Fruit fly (Drosophila melanogaster) whole organism, prepupa: ENCODE measurements around the gene NimB5.

Experiments used
- Blimp-1 ChIP-seq: fragments of 200-800 bp; sonication (Bioruptor generic); optimal IDR thresholded peaks from 3 replicates; lab custom pipeline; 2017; ENCODE audit warnings: missing biosample characterization, missing genetic modification characterization, mild to moderate bottlenecking, moderate library complexity, missing genetic modification reagents
- CG10631 ChIP-seq: fragments of 200-800 bp; sonication (Bioruptor generic); optimal IDR thresholded peaks from 2 replicates; lab custom pipeline; 2016; ENCODE audit warnings: missing biosample characterization, missing genetic modification characterization
- CG10669 ChIP-seq: fragments of 200-800 bp; sonication (Bioruptor generic); optimal IDR thresholded peaks from 3 replicates; lab custom pipeline; 2018; ENCODE audit warnings: missing biosample characterization, mild to moderate bottlenecking, missing genetic modification characterization, moderate library complexity
- CG11902 ChIP-seq: fragments of 200-800 bp; sonication (Bioruptor generic); optimal IDR thresholded peaks from 3 replicates; lab custom pipeline; 2016; ENCODE audit warnings: missing biosample characterization, missing genetic modification characterization
- CG15336 ChIP-seq: fragments of 200-800 bp; sonication (Bioruptor generic); IDR thresholded peaks from 2 replicates; pipeline ENCODE4 v1.3.6; 2022; ENCODE audit warnings: missing biosample characterization, missing genetic modification characterization
- CG1621 ChIP-seq: fragments of 200-800 bp; sonication (Bioruptor generic); optimal IDR thresholded peaks from 3 replicates; lab custom pipeline; 2018; ENCODE audit warnings: missing biosample characterization, mild to moderate bottlenecking, missing genetic modification characterization
- CG16779 ChIP-seq: fragments of 200-800 bp; sonication (Bioruptor generic); optimal IDR thresholded peaks from 3 replicates; lab custom pipeline; 2017; ENCODE audit warnings: missing biosample characterization, mild to moderate bottlenecking, missing genetic modification characterization
- CG3032 ChIP-seq: fragments of 200-800 bp; optimal IDR thresholded peaks from 2 replicates; lab custom pipeline; 2019; ENCODE audit warnings: missing biosample characterization, mild to moderate bottlenecking, missing genetic modification characterization, moderate library complexity
- CG31627 ChIP-seq: fragments of 200-800 bp; sonication (Bioruptor generic); optimal IDR thresholded peaks from 3 replicates; lab custom pipeline; 2016; ENCODE audit warnings: missing biosample characterization, missing genetic modification characterization
- CG32006 ChIP-seq: fragments of 200-800 bp; sonication (Bioruptor generic); optimal IDR thresholded peaks from 3 replicates; lab custom pipeline; 2017; ENCODE audit warnings: missing biosample characterization, mild to moderate bottlenecking, missing genetic modification characterization
- CG34406 ChIP-seq: fragments of 200-800 bp; sonication (Bioruptor generic); optimal IDR thresholded peaks from 3 replicates; lab custom pipeline; 2016; ENCODE audit warnings: missing biosample characterization, missing genetic modification characterization
- CG3919 ChIP-seq: fragments of 200-800 bp; sonication (Bioruptor generic); optimal IDR thresholded peaks from 3 replicates; lab custom pipeline; 2016; ENCODE audit warnings: missing biosample characterization, missing genetic modification characterization
- CG4318 ChIP-seq: fragments of 200-800 bp; sonication (Bioruptor generic); optimal IDR thresholded peaks from 3 replicates; lab custom pipeline; 2017; ENCODE audit warnings: missing biosample characterization, mild to moderate bottlenecking, missing genetic modification characterization
- CG6163 ChIP-seq: fragments of 200-800 bp; sonication (Bioruptor generic); IDR thresholded peaks from 3 replicates; pipeline ENCODE4 v1.3.6; 2022; ENCODE audit warnings: missing biosample characterization, missing genetic modification characterization
- CG6276 ChIP-seq: fragments of 200-800 bp; sonication (Bioruptor generic); optimal IDR thresholded peaks from 2 replicates; lab custom pipeline; 2017; ENCODE audit warnings: missing biosample characterization, mild to moderate bottlenecking, missing genetic modification characterization
- CG6792 ChIP-seq: fragments of 200-800 bp; sonication (Bioruptor generic); optimal IDR thresholded peaks from 3 replicates; lab custom pipeline; 2016; ENCODE audit warnings: missing biosample characterization, missing genetic modification characterization
- CG7368 ChIP-seq: fragments of 200-800 bp; sonication (Bioruptor generic); optimal IDR thresholded peaks from 3 replicates; lab custom pipeline; 2016; ENCODE audit warnings: missing biosample characterization, missing genetic modification characterization
- CG8119 ChIP-seq: fragments of 200-800 bp; sonication (Bioruptor generic); IDR thresholded peaks from 3 replicates; pipeline ENCODE4 v1.3.6; 2022; ENCODE audit warnings: missing biosample characterization, missing genetic modification characterization
- CG8319 ChIP-seq: fragments of 200-800 bp; sonication (Bioruptor generic); optimal IDR thresholded peaks from 3 replicates; lab custom pipeline; 2016; ENCODE audit warnings: missing biosample characterization, missing genetic modification characterization
- CG8632 ChIP-seq: fragments of 200-800 bp; sonication (Bioruptor generic); optimal IDR thresholded peaks from 3 replicates; lab custom pipeline; 2016; ENCODE audit warnings: missing biosample characterization, missing genetic modification characterization
- CG9139 ChIP-seq: fragments of 200-800 bp; sonication (Bioruptor generic); optimal IDR thresholded peaks from 3 replicates; lab custom pipeline; 2017; ENCODE audit warnings: missing biosample characterization, mild to moderate bottlenecking, missing genetic modification characterization
- Eip78C ChIP-seq: fragments of 200-800 bp; sonication (Bioruptor generic); peaks from one replicate; lab custom pipeline; 2016; ENCODE audit warnings: missing biosample characterization, missing genetic modification characterization
- Eip93F ChIP-seq: fragments of 200-800 bp; sonication (Bioruptor generic); optimal IDR thresholded peaks from 2 replicates; lab custom pipeline; 2016; ENCODE audit warnings: missing biosample characterization, mild to moderate bottlenecking, missing genetic modification characterization
- Ets21C ChIP-seq: fragments of 200-800 bp; sonication (Bioruptor generic); optimal IDR thresholded peaks from 3 replicates; lab custom pipeline; 2016; ENCODE audit warnings: missing biosample characterization, missing genetic modification characterization
- Ets96B ChIP-seq: fragments of 200-800 bp; optimal IDR thresholded peaks from 2 replicates; lab custom pipeline; 2019; ENCODE audit warnings: missing biosample characterization, mild to moderate bottlenecking, missing genetic modification characterization, moderate library complexity
- Hr38 ChIP-seq: sonication (Bioruptor generic); optimal IDR thresholded peaks from 2 replicates; lab custom pipeline; 2016; ENCODE audit warnings: missing biosample characterization, missing genetic modification characterization
- Lpt ChIP-seq: fragments of 200-800 bp; sonication (Bioruptor generic); optimal IDR thresholded peaks from 3 replicates; lab custom pipeline; 2016; ENCODE audit warnings: missing biosample characterization, missing genetic modification characterization
- Met ChIP-seq: fragments of 200-800 bp; sonication (Bioruptor generic); optimal IDR thresholded peaks from 3 replicates; lab custom pipeline; 2016; ENCODE audit warnings: missing biosample characterization, missing genetic modification characterization
- OdsH ChIP-seq: fragments of 200-800 bp; sonication (Bioruptor generic); optimal IDR thresholded peaks from 3 replicates; lab custom pipeline; 2016; ENCODE audit warnings: missing biosample characterization, missing genetic modification characterization
- Smox ChIP-seq: fragments of 200-800 bp; sonication (Bioruptor generic); optimal IDR thresholded peaks from 3 replicates; lab custom pipeline; 2016; ENCODE audit warnings: missing biosample characterization, missing genetic modification characterization
- Sox102F ChIP-seq: fragments of 200-800 bp; sonication (Bioruptor generic); optimal IDR thresholded peaks from 2 replicates; lab custom pipeline; 2016; ENCODE audit warnings: missing biosample characterization, mild to moderate bottlenecking, missing genetic modification characterization
- Sox14 ChIP-seq: fragments of 200-800 bp; sonication (Bioruptor generic); optimal IDR thresholded peaks from 3 replicates; lab custom pipeline; 2016; ENCODE audit warnings: missing biosample characterization, missing genetic modification characterization
- Sox15 ChIP-seq: fragments of 200-800 bp; sonication (Bioruptor generic); optimal IDR thresholded peaks from 3 replicates; lab custom pipeline; 2016; ENCODE audit warnings: missing biosample characterization, missing genetic modification characterization
- achi ChIP-seq: fragments of 200-800 bp; sonication (Bioruptor generic); optimal IDR thresholded peaks from 3 replicates; lab custom pipeline; 2016; ENCODE audit warnings: missing biosample characterization, missing genetic modification characterization
- acj6 ChIP-seq: fragments of 200-800 bp; sonication (Bioruptor generic); optimal IDR thresholded peaks from 3 replicates; lab custom pipeline; 2016; ENCODE audit warnings: missing biosample characterization, missing genetic modification characterization
- eg ChIP-seq: fragments of 200-800 bp; sonication (Bioruptor generic); IDR thresholded peaks from 3 replicates; pipeline ENCODE4 v1.3.6; 2022; ENCODE audit warnings: missing biosample characterization, missing genetic modification characterization
- esn ChIP-seq: fragments of 200-800 bp; sonication (Bioruptor generic); optimal IDR thresholded peaks from 2 replicates; lab custom pipeline; 2016; ENCODE audit warnings: missing biosample characterization, mild to moderate bottlenecking, missing genetic modification characterization, moderate library complexity
- fd59A ChIP-seq: fragments of 200-800 bp; sonication (Bioruptor generic); optimal IDR thresholded peaks from 2 replicates; lab custom pipeline; 2017; ENCODE audit warnings: missing biosample characterization, mild to moderate bottlenecking, missing genetic modification characterization, missing genetic modification reagents
- fd85E ChIP-seq: fragments of 200-800 bp; sonication (Bioruptor generic); optimal IDR thresholded peaks from 3 replicates; lab custom pipeline; 2016; ENCODE audit warnings: missing biosample characterization, missing genetic modification characterization
- fkh ChIP-seq: fragments of 200-800 bp; sonication (Bioruptor generic); optimal IDR thresholded peaks from 3 replicates; lab custom pipeline; 2017; ENCODE audit warnings: missing biosample characterization, mild to moderate bottlenecking, missing genetic modification characterization, moderate library complexity
- salr ChIP-seq, 2 experiments: fragments of 200-800 bp; sonication (Bioruptor generic); optimal IDR thresholded peaks; 3 replicates each; lab custom pipeline; 2016 to 2018; ENCODE audit warnings: missing biosample characterization in 2 of 2, missing genetic modification characterization in 2 of 2, mild to moderate bottlenecking in 1 of 2
- spab ChIP-seq: fragments of 200-800 bp; sonication (Bioruptor generic); optimal IDR thresholded peaks from 2 replicates; lab custom pipeline; 2017; ENCODE audit warnings: missing biosample characterization, mild to moderate bottlenecking, missing genetic modification characterization, missing genetic modification reagents
- ss ChIP-seq, 2 experiments: fragments of 200-800 bp; sonication (Bioruptor generic); optimal IDR thresholded peaks; 2 replicates in 1 of 2; 3 replicates in 1 of 2; lab custom pipeline; 2017 to 2018; ENCODE audit warnings: mild to moderate bottlenecking in 2 of 2, missing biosample characterization in 2 of 2, missing genetic modification characterization in 2 of 2, moderate library complexity in 1 of 2
- svp ChIP-seq: fragments of 200-800 bp; sonication (Bioruptor generic); peaks from one replicate; lab custom pipeline; 2016; ENCODE audit warnings: missing biosample characterization, missing genetic modification characterization
- topi ChIP-seq: fragments of 200-800 bp; sonication (Bioruptor generic); optimal IDR thresholded peaks from 3 replicates; lab custom pipeline; 2016; ENCODE audit warnings: missing biosample characterization, missing genetic modification characterization
- vri ChIP-seq: fragments of 200-800 bp; sonication (Bioruptor generic); optimal IDR thresholded peaks from 3 replicates; lab custom pipeline; 2016; ENCODE audit warnings: missing biosample characterization, mild to moderate bottlenecking, missing genetic modification characterization

NimB5 gene

dm6 chr2L:14020108-14020507 lies 50.1 kb downstream of the NimB5 start, which contains the start of gene NimC3:
Gene NimC3 (minus strand): TSS chr2L:14020208.
- TF ChIP-seq CG3032 (tag; lab: Kevin White, UChicago) (peak; percentile 33), Ets96B (tag; lab: Kevin White, UChicago) (peak; percentile 30), spab (GFP tag; lab: Kevin White, UChicago) (no peak), CG15336 (no peak), Smox (GFP tag; lab: Kevin White, UChicago) (no peak), topi (GFP tag; lab: Kevin White, UChicago) (no peak), CG7368 (GFP tag; lab: Kevin White, UChicago) (no peak), CG6163 (no peak), CG8319 (GFP tag; lab: Kevin White, UChicago) (no peak), Hr38 (GFP tag; lab: Kevin White, UChicago) (no peak), Blimp-1 (GFP tag; lab: Kevin White, UChicago) (no peak), Ets21C (no peak), vri (no peak), Met (GFP tag; lab: Kevin White, UChicago) (peak; percentile 5), CG34406 (GFP tag; lab: Kevin White, UChicago) (no peak), CG10631 (GFP tag; lab: Kevin White, UChicago) (no peak), salr (GFP tag; optimal IDR thresholded peaks at IDR 0.05; lab: Kevin White, UChicago) (no peak), CG11902 (GFP tag; lab: Kevin White, UChicago) (no peak), eg (GFP tag; lab: Robert Waterston, UW) (no peak), svp (no peak), CG6276 (no peak), CG8119 (GFP tag; lab: Robert Waterston, UW) (no peak), CG31627 (GFP tag; lab: Kevin White, UChicago) (no peak), CG1621 (tag; lab: Kevin White, UChicago) (no peak), CG10669 (GFP tag; lab: Kevin White, UChicago) (no peak), Sox15 (no peak), CG32006 (peak; percentile 42), CG3919 (GFP tag; lab: Kevin White, UChicago) (no peak), CG6792 (GFP tag; lab: Kevin White, UChicago) (no peak), Lpt (GFP tag; lab: Kevin White, UChicago) (no peak), fkh (no peak), Sox102F (GFP tag; lab: Kevin White, UChicago) (no peak), fd59A (GFP tag; lab: Kevin White, UChicago) (no peak), acj6 (GFP tag; lab: Kevin White, UChicago) (no peak), Eip93F (GFP tag; lab: Kevin White, UChicago) (no peak), achi (GFP tag; lab: Kevin White, UChicago) (no peak), ss (GFP tag; optimal IDR thresholded peaks at IDR 0.05; lab: Kevin White, UChicago) (no peak), Eip78C (peak; percentile 37), CG9139 (GFP tag; lab: Kevin White, UChicago) (no peak), Sox14 (GFP tag; lab: Kevin White, UChicago) (no peak), OdsH (peak; percentile 41), CG16779 (tag; lab: Kevin White, UChicago) (no peak), esn (GFP tag; lab: Kevin White, UChicago) (no peak), CG4318 (GFP tag; lab: Kevin White, UChicago) (no peak), fd85E (GFP tag; lab: Kevin White, UChicago) (no peak), CG8632 (GFP tag; lab: Kevin White, UChicago) (no peak)
